Fruit fly (Drosophila melanogaster) whole organism, prepupa: ENCODE measurements around the gene hid.

Experiments used
- Blimp-1 ChIP-seq: fragments of 200-800 bp; sonication (Bioruptor generic); optimal IDR thresholded peaks from 3 replicates; lab custom pipeline; 2017; ENCODE audit warnings: missing biosample characterization, missing genetic modification characterization, mild to moderate bottlenecking, moderate library complexity, missing genetic modification reagents
- CG10631 ChIP-seq: fragments of 200-800 bp; sonication (Bioruptor generic); optimal IDR thresholded peaks from 2 replicates; lab custom pipeline; 2016; ENCODE audit warnings: missing biosample characterization, missing genetic modification characterization
- CG11294 ChIP-seq: fragments of 200-800 bp; sonication (Bioruptor generic); IDR thresholded peaks from 2 replicates; pipeline ENCODE4 v1.3.6; 2022; ENCODE audit warnings: missing biosample characterization, missing genetic modification characterization
- CG11902 ChIP-seq: fragments of 200-800 bp; sonication (Bioruptor generic); optimal IDR thresholded peaks from 3 replicates; lab custom pipeline; 2016; ENCODE audit warnings: missing biosample characterization, missing genetic modification characterization
- CG15336 ChIP-seq: fragments of 200-800 bp; sonication (Bioruptor generic); IDR thresholded peaks from 2 replicates; pipeline ENCODE4 v1.3.6; 2022; ENCODE audit warnings: missing biosample characterization, missing genetic modification characterization
- CG1621 ChIP-seq: fragments of 200-800 bp; sonication (Bioruptor generic); optimal IDR thresholded peaks from 3 replicates; lab custom pipeline; 2018; ENCODE audit warnings: missing biosample characterization, mild to moderate bottlenecking, missing genetic modification characterization
- CG16779 ChIP-seq: fragments of 200-800 bp; sonication (Bioruptor generic); optimal IDR thresholded peaks from 3 replicates; lab custom pipeline; 2017; ENCODE audit warnings: missing biosample characterization, mild to moderate bottlenecking, missing genetic modification characterization
- CG3032 ChIP-seq: fragments of 200-800 bp; optimal IDR thresholded peaks from 2 replicates; lab custom pipeline; 2019; ENCODE audit warnings: missing biosample characterization, mild to moderate bottlenecking, missing genetic modification characterization, moderate library complexity
- CG31627 ChIP-seq: fragments of 200-800 bp; sonication (Bioruptor generic); optimal IDR thresholded peaks from 3 replicates; lab custom pipeline; 2016; ENCODE audit warnings: missing biosample characterization, missing genetic modification characterization
- CG32006 ChIP-seq: fragments of 200-800 bp; sonication (Bioruptor generic); optimal IDR thresholded peaks from 3 replicates; lab custom pipeline; 2017; ENCODE audit warnings: missing biosample characterization, mild to moderate bottlenecking, missing genetic modification characterization
- CG3919 ChIP-seq: fragments of 200-800 bp; sonication (Bioruptor generic); optimal IDR thresholded peaks from 3 replicates; lab custom pipeline; 2016; ENCODE audit warnings: missing biosample characterization, missing genetic modification characterization
- CG4318 ChIP-seq: fragments of 200-800 bp; sonication (Bioruptor generic); optimal IDR thresholded peaks from 3 replicates; lab custom pipeline; 2017; ENCODE audit warnings: missing biosample characterization, mild to moderate bottlenecking, missing genetic modification characterization
- CG6276 ChIP-seq: fragments of 200-800 bp; sonication (Bioruptor generic); optimal IDR thresholded peaks from 2 replicates; lab custom pipeline; 2017; ENCODE audit warnings: missing biosample characterization, mild to moderate bottlenecking, missing genetic modification characterization
- CG6792 ChIP-seq: fragments of 200-800 bp; sonication (Bioruptor generic); optimal IDR thresholded peaks from 3 replicates; lab custom pipeline; 2016; ENCODE audit warnings: missing biosample characterization, missing genetic modification characterization
- CG6808 ChIP-seq: fragments of 200-800 bp; sonication (Bioruptor generic); optimal IDR thresholded peaks from 3 replicates; lab custom pipeline; 2017; ENCODE audit warnings: missing biosample characterization, missing genetic modification characterization, mild to moderate bottlenecking, moderate library complexity, missing genetic modification reagents
- CG6854 ChIP-seq: fragments of 200-800 bp; sonication (Bioruptor generic); optimal IDR thresholded peaks from 2 replicates; lab custom pipeline; 2017; ENCODE audit warnings: missing biosample characterization, mild to moderate bottlenecking, missing genetic modification characterization
- CG7368 ChIP-seq: fragments of 200-800 bp; sonication (Bioruptor generic); optimal IDR thresholded peaks from 3 replicates; lab custom pipeline; 2016; ENCODE audit warnings: missing biosample characterization, missing genetic modification characterization
- CG8319 ChIP-seq: fragments of 200-800 bp; sonication (Bioruptor generic); optimal IDR thresholded peaks from 3 replicates; lab custom pipeline; 2016; ENCODE audit warnings: missing biosample characterization, missing genetic modification characterization
- CG8632 ChIP-seq: fragments of 200-800 bp; sonication (Bioruptor generic); optimal IDR thresholded peaks from 3 replicates; lab custom pipeline; 2016; ENCODE audit warnings: missing biosample characterization, missing genetic modification characterization
- CG9139 ChIP-seq: fragments of 200-800 bp; sonication (Bioruptor generic); optimal IDR thresholded peaks from 3 replicates; lab custom pipeline; 2017; ENCODE audit warnings: missing biosample characterization, mild to moderate bottlenecking, missing genetic modification characterization
- Eip75B ChIP-seq: fragments of 200-800 bp; sonication (Bioruptor generic); optimal IDR thresholded peaks from 3 replicates; lab custom pipeline; 2016; ENCODE audit warnings: missing biosample characterization, missing genetic modification characterization
- Eip78C ChIP-seq: fragments of 200-800 bp; sonication (Bioruptor generic); peaks from one replicate; lab custom pipeline; 2016; ENCODE audit warnings: missing biosample characterization, missing genetic modification characterization
- Ets21C ChIP-seq: fragments of 200-800 bp; sonication (Bioruptor generic); optimal IDR thresholded peaks from 3 replicates; lab custom pipeline; 2016; ENCODE audit warnings: missing biosample characterization, missing genetic modification characterization
- Gug ChIP-seq: fragments of 200-800 bp; sonication (Bioruptor generic); IDR thresholded peaks from 2 replicates; pipeline ENCODE4 v1.3.6; 2022; ENCODE audit warnings: missing biosample characterization, missing genetic modification characterization
- Hr38 ChIP-seq: sonication (Bioruptor generic); optimal IDR thresholded peaks from 2 replicates; lab custom pipeline; 2016; ENCODE audit warnings: missing biosample characterization, missing genetic modification characterization
- Hr39 ChIP-seq: fragments of 200-800 bp; sonication (Bioruptor generic); optimal IDR thresholded peaks from 2 replicates; lab custom pipeline; 2016; ENCODE audit warnings: missing biosample characterization, missing genetic modification characterization
- Hr4 ChIP-seq: fragments of 200-800 bp; sonication (Bioruptor generic); optimal IDR thresholded peaks from 3 replicates; lab custom pipeline; 2016; ENCODE audit warnings: missing biosample characterization, missing genetic modification characterization
- Lpt ChIP-seq: fragments of 200-800 bp; sonication (Bioruptor generic); optimal IDR thresholded peaks from 3 replicates; lab custom pipeline; 2016; ENCODE audit warnings: missing biosample characterization, missing genetic modification characterization
- Met ChIP-seq: fragments of 200-800 bp; sonication (Bioruptor generic); optimal IDR thresholded peaks from 3 replicates; lab custom pipeline; 2016; ENCODE audit warnings: missing biosample characterization, missing genetic modification characterization
- Smox ChIP-seq: fragments of 200-800 bp; sonication (Bioruptor generic); optimal IDR thresholded peaks from 3 replicates; lab custom pipeline; 2016; ENCODE audit warnings: missing biosample characterization, missing genetic modification characterization
- Sox102F ChIP-seq: fragments of 200-800 bp; sonication (Bioruptor generic); optimal IDR thresholded peaks from 2 replicates; lab custom pipeline; 2016; ENCODE audit warnings: missing biosample characterization, mild to moderate bottlenecking, missing genetic modification characterization
- Sox14 ChIP-seq: fragments of 200-800 bp; sonication (Bioruptor generic); optimal IDR thresholded peaks from 3 replicates; lab custom pipeline; 2016; ENCODE audit warnings: missing biosample characterization, missing genetic modification characterization
- Sox15 ChIP-seq: fragments of 200-800 bp; sonication (Bioruptor generic); optimal IDR thresholded peaks from 3 replicates; lab custom pipeline; 2016; ENCODE audit warnings: missing biosample characterization, missing genetic modification characterization
- achi ChIP-seq: fragments of 200-800 bp; sonication (Bioruptor generic); optimal IDR thresholded peaks from 3 replicates; lab custom pipeline; 2016; ENCODE audit warnings: missing biosample characterization, missing genetic modification characterization
- acj6 ChIP-seq: fragments of 200-800 bp; sonication (Bioruptor generic); optimal IDR thresholded peaks from 3 replicates; lab custom pipeline; 2016; ENCODE audit warnings: missing biosample characterization, missing genetic modification characterization
- cyc ChIP-seq: fragments of 200-800 bp; sonication (Bioruptor generic); optimal IDR thresholded peaks from 3 replicates; lab custom pipeline; 2016; ENCODE audit warnings: missing biosample characterization, missing genetic modification characterization
- dac ChIP-seq: fragments of 200-800 bp; sonication (Bioruptor generic); optimal IDR thresholded peaks from 2 replicates; lab custom pipeline; 2017; ENCODE audit warnings: missing biosample characterization, mild to moderate bottlenecking, missing genetic modification characterization
- dsx ChIP-seq: fragments of 200-800 bp; optimal IDR thresholded peaks from 3 replicates; lab custom pipeline; 2019; ENCODE audit warnings: missing biosample characterization, mild to moderate bottlenecking, missing genetic modification characterization, moderate library complexity; ENCODE audit not compliant: poor library complexity, severe bottlenecking
- eg ChIP-seq: fragments of 200-800 bp; sonication (Bioruptor generic); IDR thresholded peaks from 3 replicates; pipeline ENCODE4 v1.3.6; 2022; ENCODE audit warnings: missing biosample characterization, missing genetic modification characterization
- fd59A ChIP-seq: fragments of 200-800 bp; sonication (Bioruptor generic); optimal IDR thresholded peaks from 2 replicates; lab custom pipeline; 2017; ENCODE audit warnings: missing biosample characterization, mild to moderate bottlenecking, missing genetic modification characterization, missing genetic modification reagents
- lz ChIP-seq: fragments of 200-800 bp; sonication (Bioruptor generic); optimal IDR thresholded peaks from 3 replicates; lab custom pipeline; 2016; ENCODE audit warnings: missing biosample characterization, missing genetic modification characterization
- pdm3 ChIP-seq: fragments of 200-800 bp; sonication (Bioruptor generic); optimal IDR thresholded peaks from 3 replicates; lab custom pipeline; 2016; ENCODE audit warnings: missing biosample characterization, missing genetic modification characterization
- salr ChIP-seq, 2 experiments: fragments of 200-800 bp; sonication (Bioruptor generic); optimal IDR thresholded peaks; 3 replicates each; lab custom pipeline; 2016 to 2018; ENCODE audit warnings: missing biosample characterization in 2 of 2, missing genetic modification characterization in 2 of 2, mild to moderate bottlenecking in 1 of 2
- spab ChIP-seq: fragments of 200-800 bp; sonication (Bioruptor generic); optimal IDR thresholded peaks from 2 replicates; lab custom pipeline; 2017; ENCODE audit warnings: missing biosample characterization, mild to moderate bottlenecking, missing genetic modification characterization, missing genetic modification reagents
- ss ChIP-seq, 2 experiments: fragments of 200-800 bp; sonication (Bioruptor generic); optimal IDR thresholded peaks; 2 replicates in 1 of 2; 3 replicates in 1 of 2; lab custom pipeline; 2017 to 2018; ENCODE audit warnings: mild to moderate bottlenecking in 2 of 2, missing biosample characterization in 2 of 2, missing genetic modification characterization in 2 of 2, moderate library complexity in 1 of 2
- svp ChIP-seq: fragments of 200-800 bp; sonication (Bioruptor generic); peaks from one replicate; lab custom pipeline; 2016; ENCODE audit warnings: missing biosample characterization, missing genetic modification characterization
- topi ChIP-seq: fragments of 200-800 bp; sonication (Bioruptor generic); optimal IDR thresholded peaks from 3 replicates; lab custom pipeline; 2016; ENCODE audit warnings: missing biosample characterization, missing genetic modification characterization
- vri ChIP-seq: fragments of 200-800 bp; sonication (Bioruptor generic); optimal IDR thresholded peaks from 3 replicates; lab custom pipeline; 2016; ENCODE audit warnings: missing biosample characterization, mild to moderate bottlenecking, missing genetic modification characterization

Gene hid

DNA sequence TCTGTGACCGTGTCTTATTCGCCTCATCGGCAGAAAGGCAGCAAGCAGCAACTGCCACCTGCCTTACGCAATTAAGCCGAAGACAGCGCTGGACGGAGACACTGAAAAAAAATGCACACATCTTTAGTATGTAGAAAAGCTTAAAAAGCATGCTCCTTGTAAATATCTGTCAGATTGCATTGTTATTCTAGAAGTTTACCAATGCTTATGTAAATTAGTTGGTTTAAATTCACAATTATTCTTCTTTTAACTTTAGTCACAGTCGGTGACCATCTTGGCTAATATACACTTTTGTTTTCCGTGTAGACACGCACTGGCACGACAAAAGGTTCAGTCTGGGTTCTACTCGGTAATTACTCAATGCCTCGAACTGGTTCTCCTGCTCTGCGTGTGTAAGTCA lies 30.2 kb upstream of the hid start (continued):
- TF ChIP-seq Eip78C (GFP tag; lab: Kevin White, UChicago) (peak; percentile 95), Met (GFP tag; lab: Kevin White, UChicago) (peak; percentile 90), CG3032 (tag; lab: Kevin White, UChicago) (peak; percentile 92), cyc (GFP tag; lab: Kevin White, UChicago) (peak; percentile 85), Eip75B (peak; percentile 91), Gug (GFP tag; lab: Robert Waterston, UW) (peak; percentile 40; the same call in 1 of the 2 replicates), CG3919 (GFP tag; lab: Kevin White, UChicago) (peak; percentile 93), Hr39 (GFP tag; lab: Kevin White, UChicago) (peak; percentile 83), CG8319 (GFP tag; lab: Kevin White, UChicago) (peak; percentile 60), Sox102F (GFP tag; lab: Kevin White, UChicago) (peak; percentile 85), Smox (peak; percentile 80), CG8632 (GFP tag; lab: Kevin White, UChicago) (peak; percentile 82), ss (GFP tag; optimal IDR thresholded peaks at IDR 0.05; lab: Kevin White, UChicago) (peak; percentile 92 to 97), lz (peak; percentile 84), spab (GFP tag; lab: Kevin White, UChicago) (peak; percentile 93), CG6276 (peak; percentile 16), Hr4 (GFP tag; lab: Kevin White, UChicago) (peak; percentile 52), fd59A (GFP tag; lab: Kevin White, UChicago) (peak; percentile 92), vri (GFP tag; lab: Kevin White, UChicago) (peak; percentile 85), Blimp-1 (peak; percentile 66), Lpt (GFP tag; lab: Kevin White, UChicago) (peak; percentile 49), CG10631 (GFP tag; lab: Kevin White, UChicago) (peak; percentile 88), salr (GFP tag; optimal IDR thresholded peaks at IDR 0.05; lab: Kevin White, UChicago) (peak; percentile 46 to 88), Ets21C (GFP tag; lab: Kevin White, UChicago) (peak; percentile 75), dac (GFP tag; lab: Kevin White, UChicago) (no peak), CG16779 (tag; lab: Kevin White, UChicago) (peak; percentile 68), Sox14 (GFP tag; lab: Kevin White, UChicago) (peak; percentile 90), achi (GFP tag; lab: Kevin White, UChicago) (peak; percentile 84), acj6 (GFP tag; lab: Kevin White, UChicago) (peak; percentile 89), eg (GFP tag; lab: Robert Waterston, UW) (peak; percentile 61), dsx (GFP tag; lab: Kevin White, UChicago) (peak; percentile 91), pdm3 (GFP tag; lab: Kevin White, UChicago) (peak; percentile 82)

DNA sequence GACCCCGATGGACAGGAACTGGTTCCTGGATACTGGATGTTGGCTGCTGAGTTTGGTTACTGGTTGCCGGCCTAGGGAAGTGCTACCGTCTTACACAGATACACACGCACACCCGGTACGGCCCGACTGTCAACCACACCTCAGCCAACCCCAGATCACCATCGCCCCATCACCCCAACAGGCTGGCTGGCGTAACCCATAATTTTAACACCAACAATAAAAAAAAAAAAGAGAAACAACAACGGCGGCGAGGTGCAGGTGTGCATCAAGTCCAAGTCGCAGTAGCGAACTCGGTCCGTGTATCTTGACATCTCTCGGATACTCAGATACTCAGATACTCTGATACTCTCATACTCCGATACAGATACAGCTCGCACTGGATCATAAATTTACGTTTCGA lies 28.3 kb upstream of the hid start:
- TF ChIP-seq svp (GFP tag; lab: Kevin White, UChicago) = peak; percentile 39
- no peak for TF ChIP-seq CG7368 (GFP tag; lab: Kevin White, UChicago)
- TF ChIP-seq pdm3 (GFP tag; lab: Kevin White, UChicago) = no peak
- no peak for TF ChIP-seq Hr38 (GFP tag; lab: Kevin White, UChicago)
- no peak for TF ChIP-seq acj6 (GFP tag; lab: Kevin White, UChicago)
- peak; percentile 41 to 64 for TF ChIP-seq ss (GFP tag; optimal IDR thresholded peaks at IDR 0.05; lab: Kevin White, UChicago)
- no peak for TF ChIP-seq CG11294 (GFP tag; lab: Robert Waterston, UW)
- peak; percentile 37 for TF ChIP-seq dsx (GFP tag; lab: Kevin White, UChicago)
- TF ChIP-seq topi (GFP tag; lab: Kevin White, UChicago) = no peak
- TF ChIP-seq CG6808 (GFP tag; lab: Kevin White, UChicago) = peak; percentile 19
- no peak for TF ChIP-seq Smox
- TF ChIP-seq CG8319 (GFP tag; lab: Kevin White, UChicago) = no peak
- TF ChIP-seq CG32006 (GFP tag; lab: Kevin White, UChicago) = no peak
- no peak for TF ChIP-seq CG3032 (tag; lab: Kevin White, UChicago)
- no peak for TF ChIP-seq CG6792 (GFP tag; lab: Kevin White, UChicago)
- no peak for TF ChIP-seq CG15336 (GFP tag; lab: Robert Waterston, UW)
- TF ChIP-seq Eip75B = no peak
- peak; percentile 75 for TF ChIP-seq Eip78C (GFP tag; lab: Kevin White, UChicago)
- peak; percentile 14 for TF ChIP-seq Lpt (GFP tag; lab: Kevin White, UChicago)
- no peak for TF ChIP-seq eg (GFP tag; lab: Robert Waterston, UW)
- no peak for TF ChIP-seq CG6276
- TF ChIP-seq CG6854 (GFP tag; lab: Kevin White, UChicago) = peak; percentile 46
- TF ChIP-seq CG11902 = no peak
- no peak for TF ChIP-seq CG4318 (GFP tag; lab: Kevin White, UChicago)
- no peak for TF ChIP-seq lz
- TF ChIP-seq Sox15 (GFP tag; lab: Kevin White, UChicago) = no peak
- TF ChIP-seq CG10631 (GFP tag; lab: Kevin White, UChicago) = no peak
- peak; percentile 27 for TF ChIP-seq CG9139 (GFP tag; lab: Kevin White, UChicago)
- TF ChIP-seq CG1621 = peak; percentile 47
- no peak for TF ChIP-seq CG31627 (GFP tag; lab: Kevin White, UChicago)
- peak; percentile 7 for TF ChIP-seq vri (GFP tag; lab: Kevin White, UChicago)
- no peak for TF ChIP-seq Sox14 (GFP tag; lab: Kevin White, UChicago)
